ENCODE assay signal across 2 fruit fly cellular contexts in genomic region chr3L:6789788-6790325, dm6.
TF ChIP-seq lines count a peak whose summit lies in the region.

TSS of gene vvl (plus strand) at chr3L:6790158.

TF ChIP-seq in whole organism, embryonic, 481 proteins besides CTCF, POLR2A, EP300 and RAD21 (continued from another document and continues in another):
- TF ChIP-seq zen2 (GFP tag; IDR thresholded peaks at IDR 0.05; lab: Robert Waterston, UW; ENCODE audit: partially characterized antibody) (0 out of 3 replicates have a peak, but pooled peaks have one; percentile 62), unpg (GFP tag; optimal IDR thresholded peaks at IDR 0.05; lab: Kevin White, UChicago) (peak; percentile 2), CG2712 (tag; optimal IDR thresholded peaks at IDR 0.05; lab: Kevin White, UChicago) (peak; percentile 14), CG4282 (GFP tag; optimal IDR thresholded peaks at IDR 0.05; lab: Kevin White, UChicago) (no peak), CG1529 (GFP tag; optimal IDR thresholded peaks at IDR 0.05; lab: Kevin White, UChicago) (no peak), dati (GFP tag; IDR thresholded peaks at IDR 0.05; lab: Robert Waterston, UW) (no peak), CG7928 (GFP tag; optimal IDR thresholded peaks at IDR 0.05; lab: Kevin White, UChicago) (no peak), tll (GFP tag; optimal IDR thresholded peaks at IDR 0.05; lab: Kevin White, UChicago) (peak in 1 of 2 experiments; percentile 6), CG5180 (GFP tag; optimal IDR thresholded peaks at IDR 0.05; lab: Kevin White, UChicago) (no peak), Deaf1 (tag; optimal IDR thresholded peaks at IDR 0.05; lab: Kevin White, UChicago) (peak; percentile 71), br (optimal IDR thresholded peaks at IDR 0.05; lab: Kevin White, UChicago) (no peak), CG12299 (tag; optimal IDR thresholded peaks at IDR 0.05; lab: Kevin White, UChicago) (no peak), stwl (tag; optimal IDR thresholded peaks at IDR 0.05; lab: Kevin White, UChicago) (no peak), crc (GFP tag; optimal IDR thresholded peaks at IDR 0.05; lab: Kevin White, UChicago) (no peak), Spps (tag; optimal IDR thresholded peaks at IDR 0.05; lab: Kevin White, UChicago) (no peak), Rfx (GFP tag; IDR thresholded peaks at IDR 0.05; lab: Robert Waterston, UW) (no peak), Mrtf (GFP tag; IDR thresholded peaks at IDR 0.05; lab: Robert Waterston, UW) (no peak), Med (GFP tag; lab: Kevin White, UChicago) (peak; percentile 86), CG10431 (GFP tag; optimal IDR thresholded peaks at IDR 0.05; lab: Kevin White, UChicago) (no peak), grn (GFP tag; optimal IDR thresholded peaks at IDR 0.05; lab: Kevin White, UChicago) (peak; percentile 86), vvl (GFP tag; IDR thresholded peaks at IDR 0.05; lab: Robert Waterston, UW) (peak; percentile 91), CG15696 (tag; optimal IDR thresholded peaks at IDR 0.05; lab: Kevin White, UChicago) (no peak), E2f1 (GFP tag; IDR thresholded peaks at IDR 0.05; lab: Robert Waterston, UW) (no peak), Adf1 (GFP tag; IDR thresholded peaks at IDR 0.05; lab: Robert Waterston, UW) (peak; percentile 74), Trl (optimal IDR thresholded peaks at IDR 0.05; lab: Kevin White, UChicago) (peak; percentile 30 to 61), Trl (GFP tag; optimal IDR thresholded peaks at IDR 0.05; lab: Kevin White, UChicago) (no peak), maf-S (GFP tag; optimal IDR thresholded peaks at IDR 0.05; lab: Kevin White, UChicago) (peak; percentile 3), NK7.1 (GFP tag; optimal IDR thresholded peaks at IDR 0.05; lab: Kevin White, UChicago) (no peak), Eip74EF (GFP tag; optimal IDR thresholded peaks at IDR 0.05; lab: Kevin White, UChicago) (no peak), bigmax (GFP tag; optimal IDR thresholded peaks at IDR 0.05; lab: Kevin White, UChicago) (no peak), al (GFP tag; IDR thresholded peaks at IDR 0.05; lab: Robert Waterston, UW) (no peak), NC2α (GFP tag; optimal IDR thresholded peaks at IDR 0.05; lab: Kevin White, UChicago) (no peak), CG13775 (GFP tag; optimal IDR thresholded peaks at IDR 0.05; lab: Kevin White, UChicago) (no peak), CG32532 (GFP tag; IDR thresholded peaks at IDR 0.05; lab: Robert Waterston, UW) (peak; percentile 42; the same call in 1 of the 2 replicates), Ets65A (GFP tag; lab: Kevin White, UChicago) (no peak), tgo (GFP tag; IDR thresholded peaks at IDR 0.05; lab: Robert Waterston, UW) (no peak), CG7963 (GFP tag; IDR thresholded peaks at IDR 0.05; lab: Robert Waterston, UW; ENCODE audit: partially characterized antibody) (no peak), kni (GFP tag; optimal IDR thresholded peaks at IDR 0.05; lab: Kevin White, UChicago) (peak; percentile 72), knrl (GFP tag; IDR thresholded peaks at IDR 0.05; lab: Robert Waterston, UW; ENCODE audit: partially characterized antibody) (peak; percentile 29; the same call in 1 of the 3 replicates), oc (tag; optimal IDR thresholded peaks at IDR 0.05; lab: Kevin White, UChicago) (peak; percentile 47), zen (tag; optimal IDR thresholded peaks at IDR 0.05; lab: Kevin White, UChicago) (no peak), CG6272 (GFP tag; IDR thresholded peaks at IDR 0.05; lab: Robert Waterston, UW) (0 out of 2 replicates have a peak, but pooled peaks have one; percentile 7), CG4617 (GFP tag; optimal IDR thresholded peaks at IDR 0.05; lab: Kevin White, UChicago; ENCODE audit: borderline replicate concordance) (no peak), CG11695 (GFP tag; IDR thresholded peaks at IDR 0.05; lab: Robert Waterston, UW) (peak; percentile 93), fd3F (GFP tag; optimal IDR thresholded peaks at IDR 0.05; lab: Kevin White, UChicago) (no peak), tio (GFP tag; optimal IDR thresholded peaks at IDR 0.05; lab: Kevin White, UChicago) (no peak), CG11085 (GFP tag; IDR thresholded peaks at IDR 0.05; lab: Robert Waterston, UW) (no peak), pan (optimal IDR thresholded peaks at IDR 0.05; lab: Kevin White, UChicago) (no peak), pan (GFP tag; optimal IDR thresholded peaks at IDR 0.05 in 1 of 2, IDR thresholded peaks at IDR 0.05 in 1 of 2) (no peak), Atf3 (GFP tag; optimal IDR thresholded peaks at IDR 0.05; lab: Kevin White, UChicago) (no peak), CG13424 (tag; optimal IDR thresholded peaks at IDR 0.05; lab: Kevin White, UChicago) (no peak), gsb (GFP tag; IDR thresholded peaks at IDR 0.05; lab: Robert Waterston, UW) (no peak), CrebB (tag; optimal IDR thresholded peaks at IDR 0.05; lab: Kevin White, UChicago) (no peak), Bgb (GFP tag; IDR thresholded peaks at IDR 0.05; lab: Robert Waterston, UW; ENCODE audit: partially characterized antibody) (peak; percentile 38; the same call in 1 of the 2 replicates), dmrt11E (tag; optimal IDR thresholded peaks at IDR 0.05; lab: Kevin White, UChicago) (no peak), z (GFP tag; IDR thresholded peaks at IDR 0.05; lab: Robert Waterston, UW) (peak; percentile 61; the same call in 2 of the 3 replicates), Neu2 (GFP tag; optimal IDR thresholded peaks at IDR 0.05; lab: Kevin White, UChicago; ENCODE audit: borderline replicate concordance) (no peak), bbx (GFP tag; IDR thresholded peaks at IDR 0.05; lab: Robert Waterston, UW; ENCODE audit: partially characterized antibody) (peak; percentile 46), sqz (GFP tag; optimal IDR thresholded peaks at IDR 0.05; lab: Kevin White, UChicago) (peak; percentile 91), Nf-YC (tag; optimal IDR thresholded peaks at IDR 0.05; lab: Kevin White, UChicago) (peak; percentile 98), CG8924 (tag; optimal IDR thresholded peaks at IDR 0.05; lab: Kevin White, UChicago) (peak; percentile 28), tap (tag; optimal IDR thresholded peaks at IDR 0.05; lab: Kevin White, UChicago) (no peak), CG12744 (GFP tag; optimal IDR thresholded peaks at IDR 0.05; lab: Kevin White, UChicago) (no peak), kay (GFP tag; optimal IDR thresholded peaks at IDR 0.05; lab: Kevin White, UChicago) (no peak), CG9215 (GFP tag; IDR thresholded peaks at IDR 0.05; lab: Robert Waterston, UW) (no peak), CG12659 (GFP tag; optimal IDR thresholded peaks at IDR 0.05; lab: Kevin White, UChicago) (no peak)

TF ChIP-seq in whole organism, prepupa, 60 proteins besides CTCF, POLR2A, EP300 and RAD21 (continued from another document):
- TF ChIP-seq CG10669 (GFP tag; optimal IDR thresholded peaks at IDR 0.05; lab: Kevin White, UChicago) (peak; percentile 10), dsx (GFP tag; optimal IDR thresholded peaks at IDR 0.05; lab: Kevin White, UChicago; ENCODE audit: poor library complexity, severe bottlenecking) (no peak), topi (GFP tag; optimal IDR thresholded peaks at IDR 0.05; lab: Kevin White, UChicago) (no peak), dac (GFP tag; optimal IDR thresholded peaks at IDR 0.05; lab: Kevin White, UChicago) (no peak), CG11294 (GFP tag; IDR thresholded peaks at IDR 0.05; lab: Robert Waterston, UW) (no peak), achi (GFP tag; optimal IDR thresholded peaks at IDR 0.05; lab: Kevin White, UChicago) (no peak), CG3919 (GFP tag; optimal IDR thresholded peaks at IDR 0.05; lab: Kevin White, UChicago) (peak; percentile 12), eg (GFP tag; IDR thresholded peaks at IDR 0.05; lab: Robert Waterston, UW) (peak; percentile 80), CG8632 (GFP tag; optimal IDR thresholded peaks at IDR 0.05; lab: Kevin White, UChicago) (no peak), ss (GFP tag; optimal IDR thresholded peaks at IDR 0.05; lab: Kevin White, UChicago) (peak; percentile 53 to 69), Eip78C (GFP tag; lab: Kevin White, UChicago) (no peak), cyc (GFP tag; optimal IDR thresholded peaks at IDR 0.05; lab: Kevin White, UChicago) (no peak), CG4318 (GFP tag; optimal IDR thresholded peaks at IDR 0.05; lab: Kevin White, UChicago) (no peak), CG11762 (GFP tag; optimal IDR thresholded peaks at IDR 0.05; lab: Kevin White, UChicago; ENCODE audit: insufficient read depth) (no peak), Hr4 (GFP tag; optimal IDR thresholded peaks at IDR 0.05; lab: Kevin White, UChicago) (no peak), CG15336 (GFP tag; IDR thresholded peaks at IDR 0.05; lab: Robert Waterston, UW) (peak; percentile 32; the same call in 1 of the 2 replicates), CG6854 (GFP tag; optimal IDR thresholded peaks at IDR 0.05; lab: Kevin White, UChicago) (no peak), CG11902 (GFP tag; optimal IDR thresholded peaks at IDR 0.05; lab: Kevin White, UChicago) (no peak), CG10631 (GFP tag; optimal IDR thresholded peaks at IDR 0.05; lab: Kevin White, UChicago) (no peak), acj6 (GFP tag; optimal IDR thresholded peaks at IDR 0.05; lab: Kevin White, UChicago) (no peak)
